Worm (Caenorhabditis elegans): Measurements from ENCODE around the gene C09B9.4.

Gene C09B9.4

ce11 chrIV:5008378-5008777 is 24.8 kb downstream of the C09B9.4 start, which contains the start of gene srm-2:
Gene srm-2 (plus strand): TSS chrIV:5008678.
- TF ChIP-seq mbf-1 (tag; optimal IDR thresholded peaks at IDR 0.05) (no peak), unc-39 (tag; optimal IDR thresholded peaks at IDR 0.05) (no peak), dmd-4 (tag; optimal IDR thresholded peaks at IDR 0.05) (no peak), zag-1 (tag; optimal IDR thresholded peaks at IDR 0.05) (no peak), peb-1 (tag; optimal IDR thresholded peaks at IDR 0.05) (no peak), alr-1 (tag; optimal IDR thresholded peaks at IDR 0.05) (no peak), lin-39 (tag; optimal IDR thresholded peaks at IDR 0.05) (no peak), blmp-1 (tag; optimal IDR thresholded peaks at IDR 0.05; ENCODE audit: insufficient read depth) (no peak), sma-9 (GFP tag; optimal IDR thresholded peaks at IDR 0.05) (no peak), sma-9 (tag; optimal IDR thresholded peaks at IDR 0.05) (no peak), F13H6.1 (tag; optimal IDR thresholded peaks at IDR 0.05) (no peak), lsy-2 (tag; optimal IDR thresholded peaks at IDR 0.05) (no peak), skn-1 (tag; optimal IDR thresholded peaks at IDR 0.05) (no peak)

- TF ChIP-seq unc-55 (GFP tag; optimal IDR thresholded peaks at IDR 0.05) (no peak), nhr-12 (tag; optimal IDR thresholded peaks at IDR 0.05) (no peak), nhr-237 (tag; optimal IDR thresholded peaks at IDR 0.05) (no peak), skn-1 (tag; optimal IDR thresholded peaks at IDR 0.05) (no peak), lsy-2 (tag; optimal IDR thresholded peaks at IDR 0.05) (no peak), C34F6.9 (tag; optimal IDR thresholded peaks at IDR 0.05) (no peak), ztf-11 (tag; optimal IDR thresholded peaks at IDR 0.05) (no peak), nhr-10 (tag; optimal IDR thresholded peaks at IDR 0.05) (no peak), gmeb-1 (tag; optimal IDR thresholded peaks at IDR 0.05) (no peak), mab-5 (tag; optimal IDR thresholded peaks at IDR 0.05) (no peak), nhr-129 (tag; optimal IDR thresholded peaks at IDR 0.05) (no peak), R02D3.7 (tag; optimal IDR thresholded peaks at IDR 0.05) (no peak), mdl-1 (tag; optimal IDR thresholded peaks at IDR 0.05) (no peak), elt-1 (tag; optimal IDR thresholded peaks at IDR 0.05) (no peak), ama-1 (optimal IDR thresholded peaks at IDR 0.05) (no peak), zag-1 (tag; optimal IDR thresholded peaks at IDR 0.05) (no peak)
Observed at ce11 chrIV:5005154-5005553, 28.0 kb downstream of the C09B9.4 start.

- TF ChIP-seq fos-1 (tag; optimal IDR thresholded peaks at IDR 0.05) = no peak
- TF ChIP-seq aly-2 (tag; optimal IDR thresholded peaks at IDR 0.05) = no peak
- TF ChIP-seq ceh-82 (tag; optimal IDR thresholded peaks at IDR 0.05) = no peak
- TF ChIP-seq egl-27 (tag; optimal IDR thresholded peaks at IDR 0.05) = no peak
- TF ChIP-seq ztf-11 (tag; optimal IDR thresholded peaks at IDR 0.05) = no peak
- TF ChIP-seq F13H6.1 (tag; optimal IDR thresholded peaks at IDR 0.05) = no peak
- TF ChIP-seq nhr-11 (tag; optimal IDR thresholded peaks at IDR 0.05) = no peak
- no peak for TF ChIP-seq nhr-12 (tag; optimal IDR thresholded peaks at IDR 0.05)
- no peak for TF ChIP-seq nhr-21 (tag; optimal IDR thresholded peaks at IDR 0.05)
- no peak for TF ChIP-seq lin-11 (tag; optimal IDR thresholded peaks at IDR 0.05)
- no peak for TF ChIP-seq nhr-77 (tag; optimal IDR thresholded peaks at IDR 0.05)
- no peak for TF ChIP-seq ama-1 (optimal IDR thresholded peaks at IDR 0.05)
Observed at ce11 chrIV:5002448-5002847, 30.7 kb downstream of the C09B9.4 start, which contains the start of gene pes-1. Gene pes-1 (plus strand): TSS chrIV:5002748.

ce11 chrIV:4996956-4997355 is 36.2 kb downstream of the C09B9.4 start:
- TF ChIP-seq ama-1 (optimal IDR thresholded peaks at IDR 0.05) = no peak
- no peak for TF ChIP-seq dmd-4 (tag; optimal IDR thresholded peaks at IDR 0.05)
- TF ChIP-seq ceh-16 (tag; optimal IDR thresholded peaks at IDR 0.05) = no peak
- no peak for TF ChIP-seq lin-11 (tag; optimal IDR thresholded peaks at IDR 0.05)
- no peak for TF ChIP-seq gmeb-1 (tag; optimal IDR thresholded peaks at IDR 0.05)
- no peak for TF ChIP-seq nhr-21 (tag; optimal IDR thresholded peaks at IDR 0.05)
- no peak for TF ChIP-seq lin-39 (tag; optimal IDR thresholded peaks at IDR 0.05)
- TF ChIP-seq nhr-12 (tag; optimal IDR thresholded peaks at IDR 0.05) = no peak
- TF ChIP-seq C34F6.9 (tag; optimal IDR thresholded peaks at IDR 0.05) = no peak
- TF ChIP-seq alr-1 (tag; optimal IDR thresholded peaks at IDR 0.05) = no peak
- no peak for TF ChIP-seq lin-13 (GFP tag; optimal IDR thresholded peaks at IDR 0.05)

ce11 chrIV:4995842-4996241 is 37.3 kb downstream of the C09B9.4 start, which contains the start of gene ssq-2:
Gene ssq-2 (plus strand): TSS chrIV:4996142.
- TF ChIP-seq ama-1 (optimal IDR thresholded peaks at IDR 0.05) = no peak
- TF ChIP-seq ZK546.5 (tag; optimal IDR thresholded peaks at IDR 0.05) = no peak
- no peak for TF ChIP-seq dmd-4 (tag; optimal IDR thresholded peaks at IDR 0.05)
- no peak for TF ChIP-seq unc-55 (GFP tag; optimal IDR thresholded peaks at IDR 0.05)
- no peak for TF ChIP-seq unc-62 (GFP tag; optimal IDR thresholded peaks at IDR 0.05)
- TF ChIP-seq ztf-1 (GFP tag; conservative IDR thresholded peaks at IDR 0.05) = no peak
- TF ChIP-seq nhr-25 (tag; optimal IDR thresholded peaks at IDR 0.05) = no peak

Measured in whole organism, L2 larva.